Worm (Caenorhabditis elegans) whole organism, early embryonic: ENCODE results near the gene R02E12.12.

Source experiments
- B0310.2 ChIP-seq: sonication (generic microtip); optimal IDR thresholded peaks from 2 replicates; lab custom pipeline; 2016; ENCODE audit warnings: mild to moderate bottlenecking, missing genetic modification characterization, missing compliant biosample characterization
- F13C5.2 ChIP-seq: sonication (generic microtip); optimal IDR thresholded peaks from 2 replicates; lab custom pipeline; 2017; ENCODE audit warnings: mild to moderate bottlenecking, missing genetic modification characterization, inconsistent platforms, missing compliant biosample characterization
- aly-1 ChIP-seq: sonication (generic microtip); optimal IDR thresholded peaks from 2 replicates; lab custom pipeline; 2016; ENCODE audit warnings: missing genetic modification characterization, missing compliant biosample characterization
- ama-1 ChIP-seq: fragments of 150-350 bp; optimal IDR thresholded peaks from 2 replicates; lab custom pipeline; 2014
- ceh-13 ChIP-seq: fragments of 200-800 bp; sonication (Bioruptor generic); optimal IDR thresholded peaks from 2 replicates; lab custom pipeline; 2018; ENCODE audit warnings: mild to moderate bottlenecking, missing genetic modification characterization, missing compliant biosample characterization
- ceh-36 ChIP-seq: sonication (generic microtip); optimal IDR thresholded peaks from 2 replicates; lab custom pipeline; 2016; ENCODE audit warnings: missing genetic modification characterization, inconsistent platforms, missing compliant biosample characterization
- ets-7 ChIP-seq: sonication (generic microtip); optimal IDR thresholded peaks from 2 replicates; lab custom pipeline; 2016; ENCODE audit warnings: missing genotype, missing genetic modification characterization, missing compliant biosample characterization
- flt-1 ChIP-seq: fragments of 200-800 bp; sonication (Bioruptor generic); IDR thresholded peaks from 2 replicates; pipeline ENCODE4 v1.3.6; 2022; ENCODE audit warnings: missing genetic modification characterization, missing compliant biosample characterization
- hmbx-1 ChIP-seq: sonication (generic microtip); optimal IDR thresholded peaks from 2 replicates; lab custom pipeline; 2016; ENCODE audit warnings: mild to moderate bottlenecking, missing genetic modification characterization, missing compliant biosample characterization
- hmg-4 ChIP-seq: fragments of 200-800 bp; sonication (Bioruptor generic); optimal IDR thresholded peaks from 2 replicates; lab custom pipeline; 2018; ENCODE audit warnings: mild to moderate bottlenecking, missing genetic modification characterization, missing compliant biosample characterization
- hnd-1 ChIP-seq: sonication (generic microtip); optimal IDR thresholded peaks from 2 replicates; lab custom pipeline; 2016; ENCODE audit warnings: missing genetic modification characterization, missing compliant biosample characterization
- pes-1 ChIP-seq: fragments of 200-800 bp; sonication (Bioruptor generic); IDR thresholded peaks from 2 replicates; pipeline ENCODE4 v1.3.6; 2022; ENCODE audit warnings: missing genetic modification reagents, missing genetic modification characterization, missing compliant biosample characterization
- scrt-1 ChIP-seq: fragments of 200-800 bp; sonication (Bioruptor generic); IDR thresholded peaks from 2 replicates; pipeline ENCODE4 v1.3.6; 2022; ENCODE audit warnings: missing genetic modification characterization, missing compliant biosample characterization
- sea-1 ChIP-seq: fragments of 200-800 bp; sonication (Bioruptor generic); conservative IDR thresholded peaks from 2 replicates; pipeline ENCODE4 v1.3.6; 2022; ENCODE audit warnings: missing genetic modification characterization, missing compliant biosample characterization
- tbx-11 ChIP-seq: fragments of 200-800 bp; sonication (Bioruptor generic); IDR thresholded peaks from 2 replicates; pipeline ENCODE4 v1.3.6; 2022; ENCODE audit warnings: missing genetic modification characterization, missing compliant biosample characterization
- tbx-37 ChIP-seq: fragments of 200-800 bp; sonication (Bioruptor generic); conservative IDR thresholded peaks from 2 replicates; pipeline ENCODE4 v1.3.6; 2022; ENCODE audit warnings: missing genetic modification reagents, missing genetic modification characterization, missing compliant biosample characterization
- tra-4 ChIP-seq: sonication (generic microtip); optimal IDR thresholded peaks from 2 replicates; lab custom pipeline; 2017; ENCODE audit warnings: missing genetic modification characterization, missing compliant biosample characterization

The R02E12.12 gene

DNA sequence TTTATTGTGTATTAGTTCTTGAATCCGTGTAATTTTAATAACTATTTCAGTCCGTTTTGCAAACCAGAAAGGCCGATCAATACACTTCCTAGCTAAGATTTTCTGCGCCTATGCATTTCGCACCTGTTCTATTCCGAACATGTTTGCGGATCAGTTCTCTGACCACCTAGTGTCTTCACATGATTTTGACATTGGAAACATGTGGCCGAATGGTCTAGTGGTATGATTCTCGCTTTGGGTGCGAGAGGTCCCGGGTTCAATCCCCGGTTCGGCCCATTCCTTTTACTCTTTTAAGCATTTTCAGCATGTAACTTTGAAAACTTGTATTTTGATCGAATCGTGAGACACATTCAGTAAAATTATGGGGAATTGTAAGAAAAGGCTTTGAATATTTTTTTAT, 34.0 kb upstream of the R02E12.12 start:
- no peak for TF ChIP-seq ets-7 (tag; lab: Kevin White, UChicago)
- TF ChIP-seq ama-1, result no peak
- TF ChIP-seq flt-1 (GFP tag; lab: Robert Waterston, UW), result peak; percentile 81
- TF ChIP-seq hmg-4, result no peak
- TF ChIP-seq hnd-1 (tag; lab: Kevin White, UChicago), result no peak
- TF ChIP-seq aly-1, result no peak
- no peak for TF ChIP-seq B0310.2
- TF ChIP-seq ceh-36 (tag; lab: Kevin White, UChicago), result peak; percentile 56
- no peak for TF ChIP-seq tra-4 (tag; lab: Kevin White, UChicago)
- TF ChIP-seq tbx-37, result peak; percentile 84
- TF ChIP-seq hmbx-1 (tag; lab: Kevin White, UChicago), result no peak
- peak; percentile 31 for TF ChIP-seq ceh-13
- no peak for TF ChIP-seq F13C5.2 (tag; lab: Kevin White, UChicago)
- TF ChIP-seq tbx-11 (GFP tag; lab: Robert Waterston, UW), result peak; percentile 80
- TF ChIP-seq pes-1 (GFP tag; lab: Robert Waterston, UW), result peak; percentile 87
- peak; percentile 84 for TF ChIP-seq scrt-1 (GFP tag; lab: Robert Waterston, UW)
- TF ChIP-seq sea-1 (GFP tag; lab: Robert Waterston, UW), result peak; percentile 80

DNA sequence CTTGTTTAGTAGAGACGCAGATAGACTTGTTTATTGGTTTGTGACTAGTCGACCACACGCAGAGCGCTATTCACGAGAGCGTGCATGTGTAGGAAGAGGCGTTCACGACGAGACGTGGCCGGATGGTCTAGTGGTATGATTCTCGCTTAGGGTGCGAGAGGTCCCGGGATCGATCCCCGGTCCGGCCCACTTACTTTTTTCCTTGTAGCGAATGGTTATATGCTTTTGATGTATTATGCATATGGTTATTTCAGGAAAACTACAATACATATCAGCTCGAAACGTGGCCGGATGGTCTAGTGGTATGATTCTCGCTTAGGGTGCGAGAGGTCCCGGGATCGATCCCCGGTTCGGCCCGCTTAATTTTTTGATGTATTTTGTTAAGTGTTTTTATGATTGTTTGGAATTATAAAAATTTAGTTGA, 33.3 kb upstream of the R02E12.12 start:
- TF ChIP-seq F13C5.2 (tag; lab: Kevin White, UChicago) (peak; percentile 95), flt-1 (GFP tag; lab: Robert Waterston, UW) (peak; percentile 96), tra-4 (tag; lab: Kevin White, UChicago) (peak; percentile 71), tbx-11 (GFP tag; lab: Robert Waterston, UW) (peak; percentile 96), ama-1 (peak; percentile 72), hnd-1 (tag; lab: Kevin White, UChicago) (peak; percentile 80), ets-7 (tag; lab: Kevin White, UChicago) (peak; percentile 85), ceh-36 (tag; lab: Kevin White, UChicago) (peak; percentile 90), aly-1 (peak; percentile 92), tbx-37 (peak; percentile 89), pes-1 (GFP tag; lab: Robert Waterston, UW) (peak; percentile 96), hmg-4 (peak; percentile 97), sea-1 (GFP tag; lab: Robert Waterston, UW) (peak; percentile 94), ceh-13 (peak; percentile 69), hmbx-1 (tag; lab: Kevin White, UChicago) (peak; percentile 77), scrt-1 (GFP tag; lab: Robert Waterston, UW) (peak; percentile 90), B0310.2 (peak; percentile 83)

DNA sequence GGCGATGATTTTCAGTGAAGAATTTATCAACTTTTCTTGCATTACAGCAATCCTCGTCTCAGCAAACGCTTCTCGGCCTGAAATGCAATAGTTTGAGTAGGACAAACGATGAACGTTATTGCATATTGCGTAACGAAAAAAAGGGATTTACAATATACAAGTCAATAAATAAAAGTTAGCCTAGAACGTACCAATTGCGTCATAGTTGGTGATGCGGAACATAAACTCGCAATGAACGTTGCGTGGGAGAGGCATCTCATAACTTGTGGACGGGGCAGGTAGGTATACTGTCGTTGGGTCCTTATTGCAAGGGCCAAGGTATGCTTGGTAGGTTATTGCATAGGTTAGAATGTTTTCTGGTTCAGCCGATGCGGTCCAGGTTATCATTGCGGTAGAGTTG, 32.5 kb upstream of the R02E12.12 start:
- no peak for TF ChIP-seq hmg-4

DNA sequence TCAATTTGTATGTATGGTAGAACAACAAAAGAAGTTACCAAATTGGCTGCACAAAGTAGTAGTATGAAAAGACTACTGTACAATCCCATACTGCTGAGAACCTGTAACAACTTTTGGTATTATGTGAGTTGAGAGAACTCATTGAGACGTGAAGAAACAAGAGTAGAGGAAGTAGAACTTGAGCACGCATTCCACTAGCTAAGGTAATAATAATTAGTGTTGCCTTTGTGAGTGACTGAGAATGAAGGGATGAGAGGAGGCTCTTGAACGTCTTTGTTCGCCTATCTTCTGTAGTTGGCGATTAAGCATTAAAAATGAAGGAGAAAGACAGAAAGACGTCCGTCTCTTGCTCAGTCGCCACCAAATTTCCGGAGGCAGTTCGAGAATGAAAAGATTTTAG, 29.8 kb upstream of the R02E12.12 start, which contains the start of gene C16B8.4:
Gene C16B8.4 (minus strand): TSS at position 101 of the 400 bp plus-strand sequence.
- TF ChIP-seq flt-1 (GFP tag; lab: Robert Waterston, UW), result no peak
- TF ChIP-seq tbx-37, result no peak
- TF ChIP-seq tbx-11 (GFP tag; lab: Robert Waterston, UW), result no peak
- no peak for TF ChIP-seq F13C5.2 (tag; lab: Kevin White, UChicago)
- TF ChIP-seq aly-1, result no peak
- TF ChIP-seq tra-4 (tag; lab: Kevin White, UChicago), result no peak
- no peak for TF ChIP-seq pes-1 (GFP tag; lab: Robert Waterston, UW)
- no peak for TF ChIP-seq hmg-4

DNA sequence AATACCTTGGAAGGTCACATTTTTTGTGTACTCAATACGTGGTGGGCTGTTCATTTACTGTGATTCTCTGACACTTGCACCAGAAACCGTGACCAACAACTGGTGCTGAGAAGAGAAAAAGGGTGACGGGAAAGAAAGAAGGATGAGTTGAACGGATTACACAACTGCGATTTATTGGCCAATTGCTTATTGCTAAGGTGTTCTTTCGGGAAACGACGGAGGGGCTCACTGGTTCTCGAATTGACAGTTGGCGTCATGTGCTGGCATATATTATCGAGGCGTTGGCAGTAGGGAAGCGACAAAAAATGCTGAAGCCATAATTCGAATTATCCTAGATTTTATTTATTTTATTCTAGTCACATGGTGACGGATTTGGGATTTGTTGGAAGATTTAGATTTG, 29.2 kb upstream of the R02E12.12 start:
- TF ChIP-seq hmbx-1 (tag; lab: Kevin White, UChicago) (no peak), ets-7 (tag; lab: Kevin White, UChicago) (no peak), F13C5.2 (tag; lab: Kevin White, UChicago) (no peak), ceh-36 (tag; lab: Kevin White, UChicago) (no peak), aly-1 (no peak), tbx-11 (GFP tag; lab: Robert Waterston, UW) (no peak), flt-1 (GFP tag; lab: Robert Waterston, UW) (no peak), tra-4 (tag; lab: Kevin White, UChicago) (no peak), sea-1 (GFP tag; lab: Robert Waterston, UW) (no peak), ama-1 (no peak), hnd-1 (tag; lab: Kevin White, UChicago) (no peak), hmg-4 (no peak), B0310.2 (no peak), tbx-37 (no peak), scrt-1 (GFP tag; lab: Robert Waterston, UW) (no peak), pes-1 (GFP tag; lab: Robert Waterston, UW) (no peak), ceh-13 (no peak)

DNA sequence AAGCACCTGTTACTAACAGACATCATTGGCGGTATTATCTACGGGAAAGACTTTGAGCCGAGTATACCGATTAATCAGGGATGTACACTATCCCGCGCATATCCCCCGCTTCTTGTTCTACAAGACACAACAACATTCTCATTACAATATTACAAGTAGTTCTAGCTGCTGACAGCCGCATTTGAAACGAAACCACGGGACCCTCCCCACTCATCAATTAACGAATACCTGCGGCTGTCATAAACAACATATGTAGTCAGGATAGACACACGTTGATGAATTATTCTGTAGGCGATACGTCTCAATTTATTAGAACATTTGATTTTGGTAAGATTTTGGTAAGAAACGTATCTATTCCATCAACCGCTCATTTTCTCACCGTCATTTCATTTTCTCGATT, 26.6 kb upstream of the R02E12.12 start:
- TF ChIP-seq B0310.2 (no peak), hmbx-1 (tag; lab: Kevin White, UChicago) (no peak), tbx-11 (GFP tag; lab: Robert Waterston, UW) (no peak), sea-1 (GFP tag; lab: Robert Waterston, UW) (no peak), pes-1 (GFP tag; lab: Robert Waterston, UW) (no peak), ets-7 (tag; lab: Kevin White, UChicago) (no peak), scrt-1 (GFP tag; lab: Robert Waterston, UW) (no peak), hnd-1 (tag; lab: Kevin White, UChicago) (no peak), ceh-13 (no peak), tbx-37 (no peak), tra-4 (tag; lab: Kevin White, UChicago) (no peak), hmg-4 (no peak), aly-1 (no peak), F13C5.2 (tag; lab: Kevin White, UChicago) (no peak), ceh-36 (tag; lab: Kevin White, UChicago) (no peak), ama-1 (no peak), flt-1 (GFP tag; lab: Robert Waterston, UW) (no peak)

DNA sequence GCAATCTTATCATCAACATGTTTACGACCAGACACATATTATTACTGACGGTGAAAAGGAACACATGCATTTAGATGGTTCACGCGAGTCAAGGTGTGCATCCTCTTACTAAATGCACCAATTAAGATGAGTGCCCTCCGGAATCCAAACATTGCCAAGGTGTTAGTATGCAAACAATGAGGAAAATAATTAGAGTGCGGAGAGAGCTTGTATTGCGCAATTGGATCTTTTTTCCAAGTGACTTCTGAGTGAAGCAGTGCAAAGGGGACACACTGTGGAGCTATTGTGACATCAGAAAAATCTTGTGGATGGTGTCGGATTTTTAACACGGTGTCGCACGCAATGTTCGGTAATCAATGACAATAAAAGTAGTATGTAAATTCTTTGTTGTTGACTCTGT, 26.0 kb upstream of the R02E12.12 start:
- TF ChIP-seq tbx-11 (GFP tag; lab: Robert Waterston, UW), result no peak
- TF ChIP-seq pes-1 (GFP tag; lab: Robert Waterston, UW), result no peak
- no peak for TF ChIP-seq ets-7 (tag; lab: Kevin White, UChicago)
- TF ChIP-seq ceh-13, result no peak
- TF ChIP-seq ama-1, result no peak
- no peak for TF ChIP-seq aly-1
- no peak for TF ChIP-seq ceh-36 (tag; lab: Kevin White, UChicago)
- no peak for TF ChIP-seq tbx-37
- TF ChIP-seq F13C5.2 (tag; lab: Kevin White, UChicago), result no peak
- TF ChIP-seq tra-4 (tag; lab: Kevin White, UChicago), result no peak
- TF ChIP-seq scrt-1 (GFP tag; lab: Robert Waterston, UW), result no peak
- no peak for TF ChIP-seq hnd-1 (tag; lab: Kevin White, UChicago)
